Worm (Caenorhabditis elegans): Measurements from ENCODE around the gene W08F4.1.

The W08F4.1 gene

ce11 chrII:591110-591509 is 2.2 kb upstream of the W08F4.1 start, which contains the start of gene W08F4.10:
TSS of gene W08F4.10 (minus strand) at chrII:591210.
- TF ChIP-seq ceh-83 (GFP tag; optimal IDR thresholded peaks at IDR 0.05), result no peak
- no peak for TF ChIP-seq unc-62 (GFP tag; optimal IDR thresholded peaks at IDR 0.05)
- no peak for TF ChIP-seq pha-4 (tag; optimal IDR thresholded peaks at IDR 0.05)
- TF ChIP-seq M03D4.4 (tag; optimal IDR thresholded peaks at IDR 0.05), result no peak
- TF ChIP-seq ceh-43 (GFP tag; optimal IDR thresholded peaks at IDR 0.05), result no peak
- no peak for TF ChIP-seq ceh-39 (tag; optimal IDR thresholded peaks at IDR 0.05)
- no peak for TF ChIP-seq nhr-12 (tag; optimal IDR thresholded peaks at IDR 0.05)
- TF ChIP-seq mls-2 (tag; optimal IDR thresholded peaks at IDR 0.05), result no peak
- TF ChIP-seq lsy-2 (tag; optimal IDR thresholded peaks at IDR 0.05), result no peak
- no peak for TF ChIP-seq sptf-1 (tag; optimal IDR thresholded peaks at IDR 0.05)
- TF ChIP-seq hlh-1 (tag; optimal IDR thresholded peaks at IDR 0.05), result no peak
- no peak for TF ChIP-seq zip-8 (tag; optimal IDR thresholded peaks at IDR 0.05)
- no peak for TF ChIP-seq unc-120 (tag; optimal IDR thresholded peaks at IDR 0.05; ENCODE audit: poor library complexity, severe bottlenecking)
- TF ChIP-seq flh-1 (GFP tag; optimal IDR thresholded peaks at IDR 0.05), result no peak
- no peak for TF ChIP-seq cnd-1 (tag; optimal IDR thresholded peaks at IDR 0.05)
- no peak for TF ChIP-seq mep-1 (tag; optimal IDR thresholded peaks at IDR 0.05)

DNA sequence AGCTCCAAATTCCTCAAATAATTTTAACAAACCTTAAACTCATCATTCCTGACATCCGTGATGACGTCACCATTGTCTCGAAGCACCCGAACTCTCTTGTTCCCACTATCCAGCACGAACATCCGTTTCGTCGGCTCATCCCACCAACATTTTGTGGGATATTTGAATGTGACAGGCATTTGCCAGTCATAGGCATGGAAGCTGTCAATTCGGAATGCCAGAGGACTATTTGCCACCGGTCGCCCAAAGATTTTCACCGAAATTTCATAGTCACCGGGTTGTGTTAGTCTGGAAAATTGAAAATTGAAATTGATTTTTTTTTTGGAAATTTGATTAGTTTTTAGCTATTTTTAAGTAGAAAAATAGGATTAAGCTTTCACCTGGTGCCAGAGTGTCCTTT is 3.4 kb downstream of the W08F4.1 start:
- TF ChIP-seq elt-1 (tag; optimal IDR thresholded peaks at IDR 0.05; ENCODE audit: borderline replicate concordance, insufficient read depth) (no peak), ceh-39 (tag; optimal IDR thresholded peaks at IDR 0.05) (no peak), nhr-76 (tag; optimal IDR thresholded peaks at IDR 0.05) (no peak), ceh-43 (GFP tag; optimal IDR thresholded peaks at IDR 0.05) (no peak), nhr-12 (tag; optimal IDR thresholded peaks at IDR 0.05) (no peak), nhr-2 (tag; optimal IDR thresholded peaks at IDR 0.05) (no peak), tbx-8 (GFP tag; optimal IDR thresholded peaks at IDR 0.05) (no peak), zip-8 (tag; optimal IDR thresholded peaks at IDR 0.05) (no peak), sptf-1 (tag; optimal IDR thresholded peaks at IDR 0.05) (no peak), mab-5 (tag; optimal IDR thresholded peaks at IDR 0.05) (no peak), mls-2 (tag; optimal IDR thresholded peaks at IDR 0.05) (no peak), lsy-2 (tag; optimal IDR thresholded peaks at IDR 0.05) (no peak), pha-4 (tag; optimal IDR thresholded peaks at IDR 0.05) (no peak)

DNA sequence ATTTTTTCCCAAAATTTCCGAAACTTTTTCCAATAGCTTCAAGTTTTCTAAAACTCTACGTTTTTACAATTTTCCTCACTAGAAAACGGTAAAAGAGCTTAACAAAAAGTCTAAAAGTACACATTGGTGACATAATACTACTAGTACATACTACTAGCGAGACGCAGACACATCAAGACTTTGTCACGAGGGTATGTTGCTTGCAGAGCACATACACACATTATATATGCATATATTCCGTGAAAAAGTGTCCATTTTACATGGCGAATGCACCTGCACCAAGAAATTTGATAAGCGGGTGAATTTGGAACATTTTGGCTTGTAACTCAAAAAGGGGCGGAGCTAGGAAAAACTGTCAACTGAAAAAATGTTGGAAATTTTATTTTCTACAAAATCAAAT is 8.0 kb downstream of the W08F4.1 start:
- TF ChIP-seq tbx-8 (GFP tag; optimal IDR thresholded peaks at IDR 0.05) (no peak), pha-4 (tag; optimal IDR thresholded peaks at IDR 0.05) (peak; percentile 51), ces-1 (GFP tag; optimal IDR thresholded peaks at IDR 0.05) (peak; percentile 32), lsy-2 (tag; optimal IDR thresholded peaks at IDR 0.05) (no peak), lin-32 (GFP tag; optimal IDR thresholded peaks at IDR 0.05) (no peak)

- TF ChIP-seq bed-3 (GFP tag; optimal IDR thresholded peaks at IDR 0.05), result no peak
- TF ChIP-seq lin-32 (GFP tag; optimal IDR thresholded peaks at IDR 0.05), result no peak
- TF ChIP-seq pha-4 (tag; optimal IDR thresholded peaks at IDR 0.05), result no peak
- no peak for TF ChIP-seq unc-39 (tag; optimal IDR thresholded peaks at IDR 0.05)
- no peak for TF ChIP-seq unc-62 (GFP tag; optimal IDR thresholded peaks at IDR 0.05)
Observed at ce11 chrII:602020-602419, 8.7 kb downstream of the W08F4.1 start, which contains the start of gene nhl-3. TSS of gene nhl-3 (minus strand) at chrII:602120.

ce11 chrII:602969-603368 is 9.6 kb downstream of the W08F4.1 start:
- TF ChIP-seq elt-1 (tag; optimal IDR thresholded peaks at IDR 0.05; ENCODE audit: borderline replicate concordance, insufficient read depth) (no peak), blmp-1 (tag; optimal IDR thresholded peaks at IDR 0.05) (no peak), ceh-43 (GFP tag; optimal IDR thresholded peaks at IDR 0.05) (no peak), flh-1 (GFP tag; optimal IDR thresholded peaks at IDR 0.05) (no peak), nhr-28 (tag; optimal IDR thresholded peaks at IDR 0.05) (no peak), ztf-11 (tag; optimal IDR thresholded peaks at IDR 0.05) (no peak), nhr-76 (tag; optimal IDR thresholded peaks at IDR 0.05) (no peak), unc-62 (GFP tag; optimal IDR thresholded peaks at IDR 0.05) (peak; percentile 95), drap-1 (GFP tag; optimal IDR thresholded peaks at IDR 0.05) (no peak), nhr-12 (tag; optimal IDR thresholded peaks at IDR 0.05) (no peak), pha-4 (tag; optimal IDR thresholded peaks at IDR 0.05) (no peak), hlh-1 (tag; optimal IDR thresholded peaks at IDR 0.05) (peak; percentile 90), bed-3 (GFP tag; optimal IDR thresholded peaks at IDR 0.05) (no peak), unc-120 (tag; optimal IDR thresholded peaks at IDR 0.05; ENCODE audit: poor library complexity, severe bottlenecking) (peak; percentile 3), ceh-39 (tag; optimal IDR thresholded peaks at IDR 0.05) (no peak), ceh-83 (GFP tag; optimal IDR thresholded peaks at IDR 0.05) (no peak), M03D4.4 (tag; optimal IDR thresholded peaks at IDR 0.05) (no peak), unc-39 (tag; optimal IDR thresholded peaks at IDR 0.05) (no peak), ces-1 (GFP tag; optimal IDR thresholded peaks at IDR 0.05) (peak; percentile 76), elt-3 (tag; optimal IDR thresholded peaks at IDR 0.05) (no peak), nhr-237 (tag; optimal IDR thresholded peaks at IDR 0.05) (no peak), lin-32 (GFP tag; optimal IDR thresholded peaks at IDR 0.05) (no peak), mls-2 (tag; optimal IDR thresholded peaks at IDR 0.05) (no peak), lin-13 (tag; optimal IDR thresholded peaks at IDR 0.05) (no peak), mep-1 (tag; optimal IDR thresholded peaks at IDR 0.05) (no peak), lsy-2 (tag; optimal IDR thresholded peaks at IDR 0.05) (peak; percentile 1), mab-5 (tag; optimal IDR thresholded peaks at IDR 0.05) (peak; percentile 79), zip-8 (tag; optimal IDR thresholded peaks at IDR 0.05) (no peak), sptf-1 (tag; optimal IDR thresholded peaks at IDR 0.05) (no peak), tbx-8 (GFP tag; optimal IDR thresholded peaks at IDR 0.05) (no peak), ham-2 (GFP tag; optimal IDR thresholded peaks at IDR 0.05) (no peak), sem-2 (GFP tag; optimal IDR thresholded peaks at IDR 0.05) (no peak), cnd-1 (tag; optimal IDR thresholded peaks at IDR 0.05) (no peak), nhr-2 (tag; optimal IDR thresholded peaks at IDR 0.05) (no peak), snpc-4 (tag; optimal IDR thresholded peaks at IDR 0.05) (no peak)

Measured in whole organism, mixed stage, embryonic.